Worm (Caenorhabditis elegans): Measurements from ENCODE around the gene emc-5.

Gene emc-5

DNA sequence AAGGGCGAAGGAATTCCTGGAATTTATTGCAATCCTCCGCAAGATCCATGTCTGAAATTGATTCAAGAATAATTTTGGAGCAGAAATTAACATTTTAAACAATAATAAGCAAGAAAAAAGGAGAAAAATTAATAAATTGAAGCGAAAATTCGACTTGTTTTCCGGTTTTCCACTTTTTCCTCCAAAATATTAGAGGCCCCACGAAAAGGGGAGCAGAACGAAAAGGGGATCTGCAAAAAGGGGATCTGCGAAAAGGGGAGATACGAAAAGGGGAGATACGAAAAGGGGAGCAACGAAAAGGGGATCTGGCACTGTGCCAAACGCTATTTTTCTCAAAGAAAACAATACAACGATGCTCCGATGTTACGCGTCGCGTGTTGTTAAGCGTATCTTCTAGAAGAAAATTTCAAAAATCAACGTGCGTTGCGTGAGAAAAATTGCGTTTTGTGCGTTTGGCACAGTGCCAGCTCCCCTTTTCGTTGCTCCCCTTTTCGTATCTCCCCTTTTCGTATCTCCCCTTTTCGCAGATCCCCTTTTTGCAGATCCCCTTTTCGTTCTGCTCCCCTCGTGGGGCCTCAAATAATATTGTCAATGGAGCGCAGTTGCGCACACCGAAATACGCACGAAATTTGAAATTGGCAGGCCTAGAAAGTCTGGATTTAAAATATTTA, 38.0 kb downstream of the emc-5 start, which contains the start of gene Y62F5A.12 (continued):
- TF ChIP-seq ets-4 (tag; optimal IDR thresholded peaks at IDR 0.05) (peak; percentile 97), tbx-2 (tag; optimal IDR thresholded peaks at IDR 0.05) (peak; percentile 99), ceh-6 (GFP tag; optimal IDR thresholded peaks at IDR 0.05) (peak; percentile 45), ceh-31 (tag; optimal IDR thresholded peaks at IDR 0.05) (peak; percentile 100), ceh-45 (GFP tag; IDR thresholded peaks at IDR 0.05) (peak; percentile 90), pha-2 (tag; optimal IDR thresholded peaks at IDR 0.05) (peak; percentile 49), pag-3 (tag; optimal IDR thresholded peaks at IDR 0.05; ENCODE audit: borderline replicate concordance) (peak; percentile 96), nfya-1 (tag; optimal IDR thresholded peaks at IDR 0.05) (peak; percentile 35), syd-9 (tag; optimal IDR thresholded peaks at IDR 0.05) (peak; percentile 85), dmd-4 (tag; optimal IDR thresholded peaks at IDR 0.05; ENCODE audit: borderline replicate concordance) (peak; percentile 94), pqm-1 (tag; optimal IDR thresholded peaks at IDR 0.05) (peak; percentile 89), ceh-2 (tag; optimal IDR thresholded peaks at IDR 0.05) (peak; percentile 95), sox-2 (GFP tag; IDR thresholded peaks at IDR 0.05) (peak; percentile 35; the same call in 1 of the 2 replicates), mec-3 (tag; optimal IDR thresholded peaks at IDR 0.05; ENCODE audit: borderline replicate concordance) (peak; percentile 97), hlh-8 (tag; optimal IDR thresholded peaks at IDR 0.05) (peak; percentile 89), elt-4 (tag; optimal IDR thresholded peaks at IDR 0.05) (peak; percentile 79), gmeb-2 (tag; optimal IDR thresholded peaks at IDR 0.05) (peak; percentile 65), T23F11.4 (GFP tag; optimal IDR thresholded peaks at IDR 0.05) (peak; percentile 8), elt-2 (tag; optimal IDR thresholded peaks at IDR 0.05) (peak; percentile 79), K02D7.2 (tag; optimal IDR thresholded peaks at IDR 0.05) (peak; percentile 18)

- TF ChIP-seq ref-2 (tag; optimal IDR thresholded peaks at IDR 0.05) = peak; percentile 68
- TF ChIP-seq tbx-7 (tag; optimal IDR thresholded peaks at IDR 0.05) = no peak
- no peak for TF ChIP-seq unc-55 (GFP tag; optimal IDR thresholded peaks at IDR 0.05)
- peak; percentile 42 for TF ChIP-seq ceh-31 (tag; optimal IDR thresholded peaks at IDR 0.05)
- TF ChIP-seq sdc-2 (tag; optimal IDR thresholded peaks at IDR 0.05) = peak; percentile 36
- TF ChIP-seq gmeb-2 (tag; optimal IDR thresholded peaks at IDR 0.05) = peak; percentile 4
- TF ChIP-seq K02D7.2 (tag; optimal IDR thresholded peaks at IDR 0.05) = no peak
- TF ChIP-seq tbx-2 (tag; optimal IDR thresholded peaks at IDR 0.05) = peak; percentile 48
These were observed 38.8 kb downstream of the emc-5 start for ce11 chrII:11535429-11535828.

DNA sequence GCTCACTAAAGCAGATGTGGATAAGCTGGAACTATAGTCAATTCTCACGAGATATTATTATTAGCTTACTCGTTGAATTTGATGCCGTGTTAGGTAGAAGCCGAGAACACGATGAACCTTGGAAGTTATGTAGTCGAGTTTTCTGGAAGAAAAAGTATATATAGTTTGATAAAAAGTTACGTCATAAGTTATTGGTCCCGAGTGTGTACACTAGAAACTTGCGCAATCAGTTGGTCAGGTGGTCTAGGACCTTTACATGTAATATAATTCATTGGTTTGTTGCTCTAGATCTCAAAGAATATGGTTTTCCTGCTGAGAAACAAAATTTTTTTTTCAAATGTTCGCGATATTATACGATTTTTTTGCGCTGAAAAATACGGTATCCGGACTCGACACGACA, 39.3 kb downstream of the emc-5 start:
- TF ChIP-seq ceh-34 (tag; optimal IDR thresholded peaks at IDR 0.05) (no peak), rnt-1 (tag; optimal IDR thresholded peaks at IDR 0.05) (no peak), ceh-22 (tag; optimal IDR thresholded peaks at IDR 0.05) (no peak), elt-2 (tag; optimal IDR thresholded peaks at IDR 0.05) (peak; percentile 43), ztf-16 (tag; optimal IDR thresholded peaks at IDR 0.05) (no peak)

DNA sequence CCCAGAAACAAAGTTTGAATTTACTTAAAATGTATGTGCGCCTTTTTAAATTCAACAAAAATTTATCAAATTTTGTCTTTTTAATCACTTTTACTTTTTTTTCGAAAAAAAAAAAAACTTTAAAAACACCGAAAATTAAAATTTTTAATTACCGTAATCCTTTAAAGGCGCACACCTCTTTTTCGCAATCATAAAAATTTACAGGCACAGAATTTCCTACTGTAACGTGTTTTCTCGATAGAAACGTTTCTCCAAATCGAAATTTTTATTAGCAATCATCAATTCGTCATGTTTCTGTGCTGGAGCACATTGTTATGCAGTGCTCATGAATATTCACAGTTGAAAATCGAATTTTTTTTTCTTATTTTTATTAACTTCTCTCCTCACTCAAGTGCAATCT, 39.9 kb downstream of the emc-5 start:
- no peak for TF ChIP-seq tbx-2 (tag; optimal IDR thresholded peaks at IDR 0.05)
- no peak for TF ChIP-seq dve-1 (tag; optimal IDR thresholded peaks at IDR 0.05)
- no peak for TF ChIP-seq pag-3 (tag; optimal IDR thresholded peaks at IDR 0.05; ENCODE audit: borderline replicate concordance)
- TF ChIP-seq ceh-30 (tag; optimal IDR thresholded peaks at IDR 0.05) = no peak
- no peak for TF ChIP-seq fkh-10 (GFP tag; optimal IDR thresholded peaks at IDR 0.05)
- TF ChIP-seq syd-9 (tag; optimal IDR thresholded peaks at IDR 0.05) = no peak
- no peak for TF ChIP-seq C38D4.7 (GFP tag; optimal IDR thresholded peaks at IDR 0.05)
- no peak for TF ChIP-seq sox-4 (tag; optimal IDR thresholded peaks at IDR 0.05)
- no peak for TF ChIP-seq gmeb-2 (tag; optimal IDR thresholded peaks at IDR 0.05)
- no peak for TF ChIP-seq ceh-18 (tag; optimal IDR thresholded peaks at IDR 0.05)
- TF ChIP-seq unc-42 (tag; optimal IDR thresholded peaks at IDR 0.05) = no peak
- TF ChIP-seq eyg-1 (tag; optimal IDR thresholded peaks at IDR 0.05) = no peak
- TF ChIP-seq tbx-7 (tag; optimal IDR thresholded peaks at IDR 0.05) = no peak
